Fruit fly (Drosophila melanogaster): ENCODE measurements around the gene InR.

- no peak for TF ChIP-seq psq (optimal IDR thresholded peaks at IDR 0.05)
- TF ChIP-seq CG8478 (optimal IDR thresholded peaks at IDR 0.05) = no peak
- no peak for TF ChIP-seq EcR (GFP tag; optimal IDR thresholded peaks at IDR 0.05)
- no peak for TF ChIP-seq Dll (optimal IDR thresholded peaks at IDR 0.05)
These were observed 50.1 kb downstream of the InR start, which contains the start of gene CG15498 for dm6 chr3R:21569049-21569448.

All from whole organism.